Fruit fly (Drosophila melanogaster): Measurements from ENCODE around the gene Gr32a.

Gene Gr32a

DNA sequence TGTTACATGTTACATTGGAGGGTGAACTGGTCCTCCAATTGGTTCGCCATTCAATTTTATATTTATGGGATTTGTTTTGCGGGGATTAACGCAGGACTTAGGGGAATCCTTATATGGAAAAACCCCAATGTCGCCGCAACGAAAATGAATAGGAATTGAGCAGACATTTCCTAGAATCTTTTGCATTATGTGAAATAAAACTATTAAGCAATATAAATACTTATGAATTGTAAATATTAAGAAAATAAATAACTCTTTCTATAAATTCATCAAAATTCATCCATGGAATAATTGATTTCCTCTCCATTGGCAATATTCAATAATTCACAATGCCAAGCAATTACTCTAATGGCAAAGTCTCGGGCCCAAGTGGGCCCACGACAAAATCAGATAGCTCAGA lies at the start of gene Gr32a:
TSS of gene Gr32a (plus strand) at position 301 of the 400 bp plus-strand sequence.
- TF ChIP-seq CG17801 (GFP tag; optimal IDR thresholded peaks at IDR 0.05; ENCODE audit: partially characterized antibody): no peak

DNA sequence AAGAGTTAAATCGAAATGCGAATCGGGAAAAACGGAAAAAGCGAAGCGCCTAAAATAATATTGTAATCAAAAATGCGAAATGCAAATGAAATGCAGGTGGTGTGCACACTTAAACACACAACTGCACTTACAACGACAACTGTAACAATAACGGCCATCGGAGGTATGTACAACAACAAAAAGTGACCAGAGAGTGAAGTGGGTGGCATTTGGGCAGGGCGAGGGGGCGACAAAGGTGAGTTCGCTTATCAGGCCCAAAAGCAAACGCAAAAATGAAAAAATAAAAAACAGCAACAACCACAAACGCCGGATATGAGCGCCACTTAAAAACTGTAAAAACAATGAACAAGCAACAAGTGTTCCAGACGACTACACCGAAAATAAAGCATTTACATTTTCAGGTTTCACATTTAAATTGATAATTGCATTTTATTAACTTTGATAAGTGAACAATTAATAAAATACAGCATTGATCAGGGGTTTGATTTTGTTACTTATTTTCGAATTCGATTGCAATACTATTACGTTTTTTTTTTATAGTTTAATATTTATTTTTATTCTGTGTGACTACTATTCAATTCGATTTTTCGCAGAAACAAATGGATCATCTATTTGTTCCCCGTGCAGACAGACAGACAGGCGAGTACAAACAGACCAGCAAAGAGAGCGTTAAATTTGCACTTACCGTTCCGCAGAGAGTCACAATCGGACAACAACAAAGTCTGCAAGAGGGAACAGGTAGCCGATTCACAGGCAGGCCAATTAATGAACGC lies 48.5 kb upstream of the Gr32a start:
- TF ChIP-seq CG17801 (GFP tag; optimal IDR thresholded peaks at IDR 0.05; ENCODE audit: partially characterized antibody): peak; percentile 94

DNA sequence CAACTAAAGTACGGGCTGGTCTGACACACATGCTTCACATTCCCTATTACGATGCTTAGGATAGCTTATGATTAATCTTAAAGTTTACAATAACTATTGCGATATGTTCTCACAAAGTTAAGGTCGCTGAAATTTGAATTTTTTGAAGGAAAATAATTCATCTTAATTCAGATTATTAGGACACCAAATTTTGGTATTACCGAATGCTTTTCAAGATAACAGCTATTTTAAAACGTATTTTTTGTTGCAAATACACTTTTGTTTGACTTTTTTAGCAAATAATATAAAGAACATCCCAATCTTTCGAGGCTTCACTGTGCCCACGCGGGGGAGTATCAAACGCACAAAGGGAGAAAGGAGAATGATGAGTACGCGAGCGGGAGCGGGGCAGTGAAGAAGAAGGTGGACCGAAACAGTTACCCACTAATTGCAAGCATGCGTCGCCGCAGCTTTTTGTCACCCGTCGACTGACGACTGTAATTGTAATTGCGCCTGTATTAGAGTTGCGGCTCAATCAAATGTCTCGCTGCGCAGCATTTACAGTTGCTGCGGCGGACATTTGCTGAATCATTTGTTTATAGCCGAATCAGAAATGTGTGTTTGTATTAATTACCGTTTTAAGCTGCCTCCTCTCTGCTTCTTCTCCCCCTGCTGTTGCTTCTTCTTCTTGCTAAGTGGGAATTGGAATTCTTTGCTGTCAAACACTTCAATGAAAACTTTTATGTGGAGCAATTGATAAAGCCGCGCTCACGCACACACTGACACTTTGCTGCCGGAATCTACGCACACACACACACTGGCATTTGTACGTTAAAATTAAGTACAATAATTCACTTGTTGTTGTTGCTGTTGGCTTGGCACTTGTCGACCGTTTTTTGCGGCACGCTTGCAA lies 47.6 kb upstream of the Gr32a start:
- peak; percentile 59 for TF ChIP-seq CG17801 (GFP tag; optimal IDR thresholded peaks at IDR 0.05; ENCODE audit: partially characterized antibody)

DNA sequence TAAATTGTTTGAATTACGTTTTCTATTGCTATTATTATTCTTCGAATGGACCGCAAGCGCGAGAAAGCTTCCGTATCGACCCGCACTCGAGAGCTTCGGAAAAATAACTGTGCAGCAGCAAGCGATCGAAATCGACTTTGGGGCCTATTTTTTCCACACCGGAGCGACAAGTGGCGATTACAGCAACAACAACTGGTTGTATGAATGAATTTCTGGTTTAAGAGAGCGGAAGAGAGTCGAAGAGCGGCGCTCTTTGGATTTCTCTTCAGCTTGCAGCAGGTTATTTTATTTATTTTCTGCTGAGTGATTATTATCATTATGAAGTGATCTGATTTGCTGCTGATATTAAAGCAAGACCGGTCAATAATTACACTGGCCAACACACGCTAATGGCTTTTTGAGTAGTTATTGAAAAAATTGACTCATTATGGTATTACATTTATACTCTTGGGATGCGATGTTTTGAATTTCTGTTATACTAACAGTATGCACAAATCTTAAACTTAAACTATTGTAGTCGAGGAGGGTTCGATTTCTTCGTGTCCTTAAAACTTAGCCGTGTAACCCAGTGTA lies 46.8 kb upstream of the Gr32a start, which contains the start of gene Samuel:
TSS of gene Samuel (minus strand) at position 112 of the 573 bp plus-strand sequence.
- TF ChIP-seq CG17801 (GFP tag; optimal IDR thresholded peaks at IDR 0.05; ENCODE audit: partially characterized antibody): peak; percentile 54

DNA sequence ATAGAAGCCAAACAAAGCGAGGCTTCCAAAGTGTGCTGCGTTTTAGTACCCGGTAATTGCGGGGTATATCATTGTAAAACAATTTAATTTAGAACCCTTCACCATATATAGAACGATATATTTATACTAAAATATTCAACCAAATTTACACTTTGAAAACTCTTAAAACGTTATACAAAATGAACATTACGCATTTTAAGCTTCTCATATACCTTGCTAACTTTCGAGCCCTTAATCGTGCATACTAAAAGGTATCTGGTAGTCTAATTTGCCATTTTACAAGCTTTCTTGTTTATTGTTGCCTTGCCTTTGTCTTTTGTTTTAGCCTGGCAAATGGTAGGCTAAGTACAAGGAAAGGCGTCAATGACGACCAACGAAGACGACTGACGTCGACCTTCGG lies 45.8 kb upstream of the Gr32a start:
- TF ChIP-seq CG17801 (GFP tag; optimal IDR thresholded peaks at IDR 0.05; ENCODE audit: partially characterized antibody): no peak

DNA sequence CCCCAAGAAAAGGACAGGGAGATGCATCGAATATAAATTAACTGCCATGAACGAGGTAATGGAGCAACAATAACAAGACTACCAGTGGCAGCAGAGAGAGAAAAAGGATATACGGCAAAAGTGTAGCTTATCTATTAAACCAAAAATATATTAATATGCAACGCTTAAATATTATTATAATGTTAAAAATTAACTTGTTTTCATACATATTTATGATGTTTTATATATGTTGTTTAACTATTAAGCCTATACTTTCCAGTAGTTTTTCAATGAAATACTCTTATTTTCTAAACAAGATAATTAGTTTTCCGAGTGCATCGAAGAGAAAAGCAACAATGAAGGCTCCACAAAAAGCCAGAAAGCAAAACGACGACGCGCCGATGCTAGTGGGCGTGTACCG lies 45.4 kb upstream of the Gr32a start:
- no peak for TF ChIP-seq CG17801 (GFP tag; optimal IDR thresholded peaks at IDR 0.05; ENCODE audit: partially characterized antibody)

DNA sequence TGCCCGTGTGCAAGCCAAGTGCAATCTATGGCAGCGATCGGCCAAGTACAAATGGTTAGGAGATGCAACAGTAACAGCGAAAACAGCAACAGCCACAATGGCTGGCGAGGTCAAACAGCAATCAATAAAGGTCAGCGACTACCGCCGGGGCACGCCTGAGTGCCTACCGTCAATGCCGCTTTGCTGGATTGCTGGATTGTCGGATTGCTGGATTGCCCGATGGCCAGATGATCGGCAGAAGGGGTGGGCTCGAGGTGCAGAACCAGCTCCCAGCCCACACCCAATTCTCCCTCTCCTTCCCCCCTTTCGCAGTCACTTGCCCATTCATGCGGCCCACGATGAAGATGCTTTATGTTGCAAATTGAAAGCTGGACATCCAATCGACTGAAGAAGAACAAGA lies 44.9 kb upstream of the Gr32a start:
- TF ChIP-seq CG17801 (GFP tag; optimal IDR thresholded peaks at IDR 0.05; ENCODE audit: partially characterized antibody): no peak

DNA sequence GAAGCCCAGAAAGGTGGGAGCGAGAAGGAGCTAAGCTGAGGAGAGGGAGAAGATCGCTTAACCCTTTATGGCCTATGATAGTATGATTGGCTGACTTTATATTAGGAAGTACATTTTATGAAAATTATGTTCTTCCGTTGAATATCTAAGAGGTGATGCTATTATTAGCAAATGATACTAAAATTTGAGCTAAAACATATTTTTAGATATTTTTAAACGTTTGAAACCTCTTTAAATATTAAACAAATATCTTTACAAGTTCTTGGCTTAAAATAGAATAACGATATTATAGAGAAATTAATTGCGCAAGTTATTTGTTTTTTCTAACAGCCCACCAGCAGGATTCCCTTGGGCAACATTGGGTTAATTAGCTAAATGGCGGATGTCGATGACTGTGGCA lies 44.3 kb upstream of the Gr32a start:
- no peak for TF ChIP-seq CG17801 (GFP tag; optimal IDR thresholded peaks at IDR 0.05; ENCODE audit: partially characterized antibody)

DNA sequence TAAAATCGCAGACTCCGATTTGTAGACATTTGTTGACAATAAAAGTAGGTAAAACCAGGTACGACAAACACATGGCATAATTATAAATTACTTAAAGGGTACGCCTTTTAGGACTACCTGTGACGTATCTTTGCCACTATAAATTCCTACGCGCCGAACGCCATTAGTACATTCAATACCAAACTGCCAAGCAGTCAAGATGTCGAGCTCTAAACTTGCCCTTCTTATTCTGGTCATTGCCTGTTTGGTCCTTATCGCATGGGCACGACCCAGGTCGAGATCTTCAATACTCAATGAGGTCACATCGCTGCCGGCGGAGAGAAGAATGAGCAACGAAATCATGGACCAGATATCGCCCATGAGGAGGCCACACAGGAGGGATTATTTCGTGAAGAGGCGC lies 43.0 kb upstream of the Gr32a start, which contains the start of gene CG14915:
TSS of gene CG14915 (plus strand) at position 166 of the 400 bp plus-strand sequence.
- TF ChIP-seq CG17801 (GFP tag; optimal IDR thresholded peaks at IDR 0.05; ENCODE audit: partially characterized antibody): no peak

DNA sequence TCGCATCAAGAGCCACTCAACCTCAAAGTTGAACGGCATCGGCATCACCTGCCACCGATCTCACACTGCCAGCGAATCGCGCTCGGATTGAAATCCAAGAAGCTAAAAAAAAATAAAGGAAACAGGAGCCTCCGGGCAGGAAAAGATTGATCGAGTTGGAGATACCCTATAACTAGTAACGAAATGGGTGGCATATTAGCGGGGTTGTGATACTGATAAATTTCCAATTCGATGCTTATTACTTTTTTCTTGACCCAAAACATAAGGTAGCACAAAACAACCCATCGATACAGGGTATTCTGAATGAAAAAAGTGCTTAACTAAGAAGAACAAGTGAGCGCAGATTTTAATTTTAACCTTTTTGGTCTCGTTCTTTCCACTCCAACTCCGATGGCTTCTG lies 41.6 kb upstream of the Gr32a start:
- TF ChIP-seq CG17801 (GFP tag; optimal IDR thresholded peaks at IDR 0.05; ENCODE audit: partially characterized antibody): no peak

DNA sequence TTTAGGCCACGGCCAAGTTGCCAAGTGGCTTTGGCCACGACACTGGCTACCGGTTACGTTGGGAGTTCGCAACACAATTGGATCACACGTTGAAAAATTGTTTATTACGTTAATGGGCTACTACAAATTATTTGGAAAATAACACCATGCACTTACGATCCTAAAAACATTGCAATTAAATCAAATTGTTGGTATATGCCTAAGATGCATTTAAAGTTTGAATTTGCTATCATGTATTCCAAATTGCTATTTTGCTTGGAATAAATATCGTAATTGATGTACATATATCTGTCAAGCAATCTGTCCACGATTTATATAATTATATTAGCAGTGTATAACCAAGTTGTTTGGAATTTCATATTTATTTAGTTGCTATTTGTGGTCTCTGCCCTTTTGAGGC lies 40.9 kb upstream of the Gr32a start:
- TF ChIP-seq CG17801 (GFP tag; optimal IDR thresholded peaks at IDR 0.05; ENCODE audit: partially characterized antibody): no peak

DNA sequence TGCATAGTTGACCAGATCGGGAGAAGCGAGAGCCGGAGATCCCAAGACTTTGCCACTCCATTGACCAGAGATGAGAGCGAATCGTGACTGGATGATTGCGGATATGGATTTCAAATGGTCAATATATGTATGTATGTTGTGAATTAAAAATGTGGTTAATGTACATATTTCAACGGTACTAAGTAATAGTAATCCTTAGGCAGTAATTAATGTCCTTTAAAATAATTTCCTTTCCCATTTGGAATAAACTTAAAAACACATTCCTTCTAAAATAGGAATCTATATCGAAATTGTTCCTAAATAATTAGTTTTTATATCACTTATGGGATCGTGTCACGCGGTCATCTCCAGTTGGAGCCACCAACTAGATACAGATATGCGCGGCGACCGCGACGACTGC lies 39.9 kb upstream of the Gr32a start:
- no peak for TF ChIP-seq CG17801 (GFP tag; optimal IDR thresholded peaks at IDR 0.05; ENCODE audit: partially characterized antibody)

DNA sequence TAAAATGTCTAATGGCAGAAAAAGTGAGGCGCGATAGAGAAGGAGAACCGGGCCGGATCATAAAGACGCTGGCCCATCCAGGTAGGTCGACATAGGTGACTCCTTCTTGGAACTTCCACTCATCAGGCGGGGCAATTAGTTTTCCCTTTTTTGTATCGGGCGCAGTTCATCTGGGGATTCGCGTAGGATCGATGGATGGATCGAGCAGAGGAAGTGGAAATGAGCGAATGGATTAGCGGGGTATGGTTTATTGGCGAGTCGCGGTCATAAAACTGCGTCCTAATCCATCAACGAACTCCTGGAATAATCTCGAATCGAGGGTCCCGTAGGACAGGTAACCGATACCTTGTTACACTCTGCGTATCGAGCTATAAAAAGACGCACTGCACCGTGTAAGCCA lies 38.7 kb upstream of the Gr32a start, which contains the start of gene CG43725:
TSS of gene CG43725 (plus strand) at position 400 of the 400 bp plus-strand sequence.
- no peak for TF ChIP-seq CG17801 (GFP tag; optimal IDR thresholded peaks at IDR 0.05; ENCODE audit: partially characterized antibody)

DNA sequence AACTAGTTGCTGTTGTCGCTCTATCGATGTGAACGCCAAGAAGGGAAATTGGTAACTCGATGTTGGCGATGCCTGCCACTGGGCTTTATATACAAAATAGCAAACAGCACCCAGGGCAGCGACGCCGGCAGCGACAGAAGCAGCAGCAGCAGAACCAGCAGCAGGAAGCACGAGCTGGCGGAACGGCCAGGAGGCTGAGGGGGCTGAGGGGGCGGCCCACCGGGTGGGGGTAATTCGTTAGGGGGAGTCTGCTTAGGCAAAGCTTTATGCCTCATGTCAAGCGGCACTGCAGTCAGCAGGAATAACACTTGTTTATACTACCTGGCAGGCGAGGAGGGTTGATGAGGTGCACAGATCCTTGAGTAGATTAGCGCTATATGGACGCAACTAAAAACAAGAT lies 32.5 kb upstream of the Gr32a start, which contains the start of gene AstC:
TSS of gene AstC (minus strand) at position 63 of the 400 bp plus-strand sequence.
- TF ChIP-seq CG17801 (GFP tag; optimal IDR thresholded peaks at IDR 0.05; ENCODE audit: partially characterized antibody): no peak

DNA sequence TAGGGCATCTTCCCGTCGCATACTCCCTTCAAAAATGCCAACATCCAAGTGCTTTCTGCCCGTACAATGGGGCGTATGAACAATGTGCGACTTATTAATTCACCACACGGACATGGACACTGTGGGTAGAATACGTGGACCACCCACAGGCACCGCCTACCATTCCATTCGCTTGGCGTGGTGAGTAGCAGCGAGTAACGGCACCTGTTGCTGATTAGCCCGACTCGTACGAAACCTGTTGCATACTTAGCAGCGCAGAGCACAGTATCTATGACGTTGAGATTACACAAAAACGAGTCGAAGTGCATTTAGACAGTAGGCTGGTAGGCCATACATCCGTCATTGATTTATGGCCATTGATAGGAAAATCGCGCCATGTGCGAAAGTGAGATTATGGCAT lies 31.8 kb upstream of the Gr32a start:
- TF ChIP-seq CG17801 (GFP tag; optimal IDR thresholded peaks at IDR 0.05; ENCODE audit: partially characterized antibody): no peak

Data from ovary, adult (tissue).